Worm (Caenorhabditis elegans): ENCODE results near the gene srh-296.

ce11 chrV:17818567-17818966 lies 8.4 kb downstream of the srh-296 start, which contains the start of gene srh-298:
- TF ChIP-seq hlh-1 (tag; optimal IDR thresholded peaks at IDR 0.05) (no peak), snpc-4 (tag; optimal IDR thresholded peaks at IDR 0.05) (no peak), ztf-11 (tag; optimal IDR thresholded peaks at IDR 0.05) (no peak), elt-3 (tag; optimal IDR thresholded peaks at IDR 0.05) (no peak), pha-4 (tag; optimal IDR thresholded peaks at IDR 0.05) (no peak), elt-1 (tag; optimal IDR thresholded peaks at IDR 0.05; ENCODE audit: borderline replicate concordance, insufficient read depth) (no peak), zip-8 (tag; optimal IDR thresholded peaks at IDR 0.05) (no peak)
